Fruit fly (Drosophila melanogaster) whole organism, wandering third instar larva: ENCODE results near the gene Drice.

Source experiments
- Abd-B ChIP-seq: fragments of >200 bp; optimal IDR thresholded peaks from 2 replicates; lab custom pipeline; 2017; ENCODE audit warnings: missing biosample characterization, missing genetic modification characterization
- CrebA ChIP-seq: fragments of 200-800 bp; sonication (Bioruptor generic); optimal IDR thresholded peaks from 2 replicates; lab custom pipeline; 2016; ENCODE audit warnings: missing biosample characterization, mild to moderate bottlenecking, missing genetic modification characterization, borderline replicate concordance
- Dfd ChIP-seq: fragments of >200 bp; optimal IDR thresholded peaks from 2 replicates; lab custom pipeline; 2017; ENCODE audit warnings: missing biosample characterization, missing genetic modification characterization
- Dif ChIP-seq: fragments of 200-275, 200-300 bp; sonication (Bioruptor generic); optimal IDR thresholded peaks from 2 replicates; lab custom pipeline; 2018; ENCODE audit warnings: missing biosample characterization, missing genetic modification characterization; ENCODE audit not compliant: partially characterized antibody
- GATAd ChIP-seq: sonication (Bioruptor generic); optimal IDR thresholded peaks from 2 replicates; lab custom pipeline; 2016; ENCODE audit warnings: missing biosample characterization, missing genetic modification characterization
- HLH106 ChIP-seq: fragments of 200-800 bp; optimal IDR thresholded peaks from 3 replicates; lab custom pipeline; 2019; ENCODE audit warnings: missing biosample characterization, mild to moderate bottlenecking, missing genetic modification characterization, moderate library complexity
- Jra ChIP-seq: sonication (Bioruptor generic); optimal IDR thresholded peaks from 2 replicates; lab custom pipeline; 2016; ENCODE audit warnings: missing biosample characterization, missing genetic modification characterization
- Mio ChIP-seq: sonication (Bioruptor generic); optimal IDR thresholded peaks from 2 replicates; lab custom pipeline; 2016; ENCODE audit warnings: missing biosample characterization, missing genetic modification characterization
- Myc ChIP-seq: fragments of >200 bp; optimal IDR thresholded peaks from 2 replicates; lab custom pipeline; 2017
- N ChIP-seq: fragments of >200 bp; optimal IDR thresholded peaks from 2 replicates; lab custom pipeline; 2018; ENCODE audit warnings: missing biosample characterization, missing external identifiers, missing genetic modification characterization
- Rel ChIP-seq, 2 experiments: fragments of 200-800 bp; sonication (Bioruptor generic) in 1 of 2; optimal IDR thresholded peaks; 2 replicates in 1 of 2; 3 replicates in 1 of 2; lab custom pipeline; 2016 to 2019; ENCODE audit warnings: mild to moderate bottlenecking in 2 of 2, missing biosample characterization in 2 of 2, missing genetic modification characterization in 2 of 2, moderate library complexity in 1 of 2
- Sp1 ChIP-seq: fragments of 200-800 bp; sonication (Bioruptor generic); optimal IDR thresholded peaks from 3 replicates; lab custom pipeline; 2019; ENCODE audit warnings: missing biosample characterization, mild to moderate bottlenecking, missing genetic modification characterization, moderate library complexity
- Vsx2 ChIP-seq: fragments of 200-300, 225-300 bp; sonication (Bioruptor generic); optimal IDR thresholded peaks from 2 replicates; lab custom pipeline; 2018; ENCODE audit warnings: missing biosample characterization, missing genetic modification characterization; ENCODE audit not compliant: partially characterized antibody
- brk ChIP-seq: fragments of 200-800 bp; sonication (Bioruptor generic); optimal IDR thresholded peaks from 2 replicates; lab custom pipeline; 2016; ENCODE audit warnings: missing biosample characterization, mild to moderate bottlenecking, missing genetic modification characterization
- dl ChIP-seq, 2 experiments: fragments of 175-275, 200-275 bp in 1 of 2; fragments of 200-275 bp in 1 of 2; sonication (Bioruptor generic); optimal IDR thresholded peaks; lab custom pipeline; 2018; ENCODE audit warnings: mild to moderate bottlenecking in 2 of 2, missing biosample characterization in 2 of 2, missing genetic modification characterization in 2 of 2, moderate library complexity in 2 of 2; ENCODE audit not compliant: partially characterized antibody in 2 of 2, insufficient read depth in 1 of 2
- dmrt93B ChIP-seq: fragments of 200-800 bp; sonication (Bioruptor generic); optimal IDR thresholded peaks from 2 replicates; lab custom pipeline; 2018; ENCODE audit warnings: missing biosample characterization, mild to moderate bottlenecking, missing genetic modification characterization
- dsf ChIP-seq: sonication (Bioruptor generic); optimal IDR thresholded peaks from 2 replicates; lab custom pipeline; 2016; ENCODE audit warnings: missing biosample characterization, missing genetic modification characterization, borderline replicate concordance
- ey ChIP-seq: fragments of 200-800 bp; sonication (Bioruptor generic); optimal IDR thresholded peaks from 2 replicates; lab custom pipeline; 2016; ENCODE audit warnings: missing biosample characterization, missing genetic modification characterization
- foxo ChIP-seq, 2 experiments: fragments of 200-800 bp; sonication (Bioruptor generic); optimal IDR thresholded peaks; 2 replicates in 1 of 2; 3 replicates in 1 of 2; lab custom pipeline; 2016 to 2017; ENCODE audit warnings: missing biosample characterization in 2 of 2, missing genetic modification characterization in 2 of 2
- fru ChIP-seq: fragments of 200-800 bp; sonication (Bioruptor generic); optimal IDR thresholded peaks from 3 replicates; lab custom pipeline; 2016; ENCODE audit warnings: missing biosample characterization, mild to moderate bottlenecking, missing genetic modification characterization
- h ChIP-seq: fragments of 200-800 bp; sonication (Bioruptor generic); optimal IDR thresholded peaks from 3 replicates; lab custom pipeline; 2016; ENCODE audit warnings: missing biosample characterization, mild to moderate bottlenecking, missing genetic modification characterization
- jim ChIP-seq: fragments of 175-275, 200-325 bp; sonication (Bioruptor generic); optimal IDR thresholded peaks from 2 replicates; lab custom pipeline; 2016; ENCODE audit warnings: missing biosample characterization, mild to moderate bottlenecking, missing genetic modification characterization
- lola ChIP-seq: fragments of >200 bp; optimal IDR thresholded peaks from 2 replicates; lab custom pipeline; 2017; ENCODE audit warnings: missing biosample characterization, missing genetic modification characterization
- pan ChIP-seq: fragments of >200 bp; optimal IDR thresholded peaks from 2 replicates; lab custom pipeline; 2017
- psq ChIP-seq: fragments of 200-800 bp; sonication (Bioruptor generic); optimal IDR thresholded peaks from 3 replicates; lab custom pipeline; 2017; ENCODE audit warnings: missing biosample characterization, mild to moderate bottlenecking, missing genetic modification characterization, moderate library complexity
- rgr ChIP-seq: fragments of 200-800 bp; sonication (Bioruptor generic); optimal IDR thresholded peaks from 3 replicates; lab custom pipeline; 2016; ENCODE audit warnings: missing biosample characterization, mild to moderate bottlenecking, missing genetic modification characterization
- sage ChIP-seq: fragments of 200-800 bp; sonication (Bioruptor generic); optimal IDR thresholded peaks from 2 replicates; lab custom pipeline; 2016; ENCODE audit warnings: missing biosample characterization, mild to moderate bottlenecking, missing genetic modification characterization
- sv ChIP-seq: fragments of 200-800 bp; sonication (Bioruptor generic); optimal IDR thresholded peaks from 3 replicates; lab custom pipeline; 2016; ENCODE audit warnings: missing biosample characterization, missing genetic modification characterization
- tai ChIP-seq: sonication (Bioruptor generic); optimal IDR thresholded peaks from 2 replicates; lab custom pipeline; 2016; ENCODE audit warnings: missing biosample characterization, missing genetic modification characterization
- usp ChIP-seq: fragments of >200 bp; optimal IDR thresholded peaks from 2 replicates; lab custom pipeline; 2017; ENCODE audit warnings: missing biosample characterization, missing genetic modification characterization
- woc ChIP-seq: sonication (Bioruptor generic); optimal IDR thresholded peaks from 2 replicates; lab custom pipeline; 2016; ENCODE audit warnings: missing biosample characterization, mild to moderate bottlenecking, missing genetic modification characterization

Drice gene

dm6 chr3R:29806682-29807393 is 7.4 kb downstream of the Drice start, which contains the start of the genes ca and ncd:
ca (plus strand) TSS chr3R:29806811.
ncd (minus strand) TSS chr3R:29807127.
- TF ChIP-seq CrebA (no peak), Abd-B (GFP tag; lab: Kevin White, UChicago) (no peak), psq (GFP tag; lab: Kevin White, UChicago) (no peak), lola (GFP tag; lab: Kevin White, UChicago) (no peak), Dif (GFP tag; lab: Kevin White, UChicago) (no peak), dmrt93B (no peak), brk (GFP tag; lab: Kevin White, UChicago) (no peak), rgr (GFP tag; lab: Kevin White, UChicago) (no peak), Jra (GFP tag; lab: Kevin White, UChicago) (no peak), Vsx2 (GFP tag; lab: Kevin White, UChicago) (no peak), dl (GFP tag; optimal IDR thresholded peaks at IDR 0.05; lab: Kevin White, UChicago; ENCODE audit: insufficient read depth in 1 of 2, partially characterized antibody in 2 of 2) (no peak), h (GFP tag; lab: Kevin White, UChicago) (no peak), Rel (GFP tag; optimal IDR thresholded peaks at IDR 0.05; lab: Kevin White, UChicago) (no peak), Rel (tag; optimal IDR thresholded peaks at IDR 0.05; lab: Kevin White, UChicago) (no peak)
- TF ChIP-seq, all 38 proteins: peak for 0

dm6 chr3R:29816266-29816665 is 16.8 kb downstream of the Drice start, which contains the start of gene Vps16B:
Vps16B (minus strand) TSS chr3R:29816451.
- no peak for TF ChIP-seq GATAd (GFP tag; lab: Kevin White, UChicago)
- no peak for TF ChIP-seq Vsx2 (GFP tag; lab: Kevin White, UChicago)
- TF ChIP-seq CrebA = no peak
- no peak for TF ChIP-seq Rel (GFP tag; optimal IDR thresholded peaks at IDR 0.05; lab: Kevin White, UChicago)
- no peak for TF ChIP-seq Rel (tag; optimal IDR thresholded peaks at IDR 0.05; lab: Kevin White, UChicago)
- no peak for TF ChIP-seq brk (GFP tag; lab: Kevin White, UChicago)
- no peak for TF ChIP-seq N (GFP tag; lab: Kevin White, UChicago)
- TF ChIP-seq dsf (GFP tag; lab: Kevin White, UChicago) = no peak
- TF ChIP-seq woc = no peak
- no peak for TF ChIP-seq Dfd (GFP tag; lab: Kevin White, UChicago)
- TF ChIP-seq tai = no peak
- TF ChIP-seq fru (GFP tag; lab: Kevin White, UChicago) = no peak
- no peak for TF ChIP-seq psq (GFP tag; lab: Kevin White, UChicago)
- TF ChIP-seq ey = no peak
- no peak for TF ChIP-seq foxo (GFP tag; optimal IDR thresholded peaks at IDR 0.05; lab: Kevin White, UChicago)
- TF ChIP-seq dmrt93B = no peak
- no peak for TF ChIP-seq Dif (GFP tag; lab: Kevin White, UChicago)

DNA sequence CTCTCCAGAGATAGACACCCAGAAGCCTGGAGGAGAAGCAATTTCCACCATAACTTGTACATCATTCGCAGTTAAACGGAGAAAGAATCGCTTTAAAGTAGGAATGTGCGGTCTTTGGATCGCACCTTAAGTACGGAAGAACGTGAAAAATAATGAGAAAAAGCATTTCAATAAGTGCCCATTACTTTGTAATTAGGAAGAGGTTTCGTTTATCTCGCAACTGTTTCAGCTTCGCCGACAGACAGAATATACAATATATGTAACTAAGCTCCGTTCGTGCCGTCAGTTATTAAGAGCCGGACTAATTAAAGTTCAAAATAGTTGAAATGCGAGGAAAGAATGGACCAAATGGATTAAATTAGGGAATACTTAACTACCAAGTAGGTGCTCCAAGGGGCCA is 18.2 kb downstream of the Drice start, which contains the start of gene CG7829:
Gene CG7829, minus strand, starts transcription at position 101 of the 400 bp plus-strand sequence.
- TF ChIP-seq Dfd (GFP tag; lab: Kevin White, UChicago) (no peak), rgr (GFP tag; lab: Kevin White, UChicago) (no peak), usp (GFP tag; lab: Kevin White, UChicago) (no peak), Mio (GFP tag; lab: Kevin White, UChicago) (no peak), Vsx2 (GFP tag; lab: Kevin White, UChicago) (no peak), Sp1 (GFP tag; lab: Kevin White, UChicago) (no peak), HLH106 (no peak), Abd-B (GFP tag; lab: Kevin White, UChicago) (no peak)

- TF ChIP-seq HLH106 (no peak), jim (GFP tag; lab: Kevin White, UChicago) (no peak), brk (GFP tag; lab: Kevin White, UChicago) (no peak), Dfd (GFP tag; lab: Kevin White, UChicago) (no peak), foxo (GFP tag; optimal IDR thresholded peaks at IDR 0.05; lab: Kevin White, UChicago) (no peak), Rel (GFP tag; optimal IDR thresholded peaks at IDR 0.05; lab: Kevin White, UChicago) (no peak), Rel (tag; optimal IDR thresholded peaks at IDR 0.05; lab: Kevin White, UChicago) (no peak), Abd-B (GFP tag; lab: Kevin White, UChicago) (no peak), sage (GFP tag; lab: Kevin White, UChicago) (no peak), ey (no peak), sv (no peak), dl (GFP tag; optimal IDR thresholded peaks at IDR 0.05; lab: Kevin White, UChicago; ENCODE audit: insufficient read depth in 1 of 2, partially characterized antibody in 2 of 2) (no peak), Sp1 (GFP tag; lab: Kevin White, UChicago) (no peak), tai (no peak), pan (no peak), dsf (GFP tag; lab: Kevin White, UChicago) (no peak), Myc (no peak), usp (GFP tag; lab: Kevin White, UChicago) (no peak)
Measured at dm6 chr3R:29818434-29819268, 19.2 kb downstream of the Drice start, which contains the start of gene neo. neo (plus strand) TSS chr3R:29819131.
